Worm (Caenorhabditis elegans): Measurements from ENCODE around the gene irld-60.

irld-60 gene

ce11 chrIII:12750831-12751230 is at the start of gene irld-60, which contains the start of gene irld-20:
Gene irld-60, minus strand, starts transcription at chrIII:12750931.
Gene irld-20, plus strand, starts transcription at chrIII:12751109.
- no peak for TF ChIP-seq somi-1 (GFP tag; optimal IDR thresholded peaks at IDR 0.05)
- no peak for TF ChIP-seq egl-44 (GFP tag; IDR thresholded peaks at IDR 0.05)
- no peak for TF ChIP-seq F57A8.1 (GFP tag; optimal IDR thresholded peaks at IDR 0.05)
- TF ChIP-seq egl-18 (GFP tag; IDR thresholded peaks at IDR 0.05): no peak
- no peak for TF ChIP-seq lir-1 (GFP tag; conservative IDR thresholded peaks at IDR 0.05)
- no peak for TF ChIP-seq nhr-120 (GFP tag; IDR thresholded peaks at IDR 0.05)
- no peak for TF ChIP-seq ekl-4 (GFP tag; IDR thresholded peaks at IDR 0.05)
- TF ChIP-seq T26A5.8 (tag; optimal IDR thresholded peaks at IDR 0.05): no peak
- TF ChIP-seq hlh-12 (tag; optimal IDR thresholded peaks at IDR 0.05): no peak
- no peak for TF ChIP-seq efl-1 (GFP tag; optimal IDR thresholded peaks at IDR 0.05)
- TF ChIP-seq F39B2.1 (GFP tag; IDR thresholded peaks at IDR 0.05): no peak
- TF ChIP-seq dpl-1 (GFP tag; optimal IDR thresholded peaks at IDR 0.05): no peak
- TF ChIP-seq Y95B8A.8 (GFP tag; IDR thresholded peaks at IDR 0.05): no peak

- no peak for TF ChIP-seq sea-2 (GFP tag; IDR thresholded peaks at IDR 0.05)
- TF ChIP-seq madf-6 (GFP tag; IDR thresholded peaks at IDR 0.05): no peak
- TF ChIP-seq zfh-2 (GFP tag; conservative IDR thresholded peaks at IDR 0.05): 0 out of 2 replicates have a peak, but pooled peaks have one; percentile 26
Observed at ce11 chrIII:12800529-12800928, 49.8 kb upstream of the irld-60 start.

- TF ChIP-seq ama-1 (optimal IDR thresholded peaks at IDR 0.05) (no peak), ama-1 (GFP tag; optimal IDR thresholded peaks at IDR 0.05) (no peak), F37B4.10 (GFP tag; IDR thresholded peaks at IDR 0.05) (no peak), nhr-27 (tag; optimal IDR thresholded peaks at IDR 0.05) (no peak), F49E8.2 (tag; optimal IDR thresholded peaks at IDR 0.05; ENCODE audit: insufficient read depth) (no peak), F52B5.7 (tag; optimal IDR thresholded peaks at IDR 0.05) (no peak), sea-2 (GFP tag; IDR thresholded peaks at IDR 0.05) (no peak), zfh-2 (GFP tag; conservative IDR thresholded peaks at IDR 0.05) (no peak), lsy-27 (tag; optimal IDR thresholded peaks at IDR 0.05; ENCODE audit: borderline replicate concordance, insufficient read depth) (no peak), die-1 (tag; optimal IDR thresholded peaks at IDR 0.05) (no peak), nhr-120 (GFP tag; IDR thresholded peaks at IDR 0.05) (no peak), Y95B8A.8 (GFP tag; IDR thresholded peaks at IDR 0.05) (no peak)
Observed at ce11 chrIII:12798469-12798868, 47.7 kb upstream of the irld-60 start, which contains the start of gene agmo-1. Gene agmo-1, minus strand, starts transcription at chrIII:12798569.

- TF ChIP-seq attf-3 (GFP tag; conservative IDR thresholded peaks at IDR 0.05) (no peak), dox-1 (GFP tag; IDR thresholded peaks at IDR 0.05) (no peak), ztf-26 (tag; optimal IDR thresholded peaks at IDR 0.05) (no peak), him-1 (tag; optimal IDR thresholded peaks at IDR 0.05) (no peak), athp-1 (tag; optimal IDR thresholded peaks at IDR 0.05) (no peak), sdz-38 (tag; optimal IDR thresholded peaks at IDR 0.05) (no peak), rpc-1 (optimal IDR thresholded peaks at IDR 0.05) (no peak), rpc-1 (tag; optimal IDR thresholded peaks at IDR 0.05) (no peak), C17E4.6 (GFP tag; IDR thresholded peaks at IDR 0.05) (no peak), nhr-90 (tag; optimal IDR thresholded peaks at IDR 0.05) (no peak), akir-1 (GFP tag; optimal IDR thresholded peaks at IDR 0.05) (no peak), hmg-20 (GFP tag; IDR thresholded peaks at IDR 0.05) (no peak), lir-1 (GFP tag; conservative IDR thresholded peaks at IDR 0.05) (no peak), ceh-91 (GFP tag; IDR thresholded peaks at IDR 0.05) (no peak), Y95B8A.8 (GFP tag; IDR thresholded peaks at IDR 0.05) (no peak)
Observed at ce11 chrIII:12794200-12794599, 43.5 kb upstream of the irld-60 start.

Data from whole organism, young adult.